Worm (Caenorhabditis elegans) whole organism, L2 larva: Measurements from ENCODE around the gene snr-5.

Experiments used
- snpc-4 ChIP-seq: fragments of 150-350 bp; optimal IDR thresholded peaks from 2 replicates; lab custom pipeline; 2014; ENCODE audit warnings: missing biosample characterization, missing genetic modification characterization
- ztf-1 ChIP-seq: fragments of 200-800 bp; sonication (Bioruptor generic); conservative IDR thresholded peaks from 2 replicates; pipeline ENCODE4 v1.3.6; 2022; ENCODE audit warnings: missing genetic modification characterization, missing compliant biosample characterization

- TF ChIP-seq ztf-1 (GFP tag; lab: Robert Waterston, UW) (no peak), snpc-4 (tag; lab: Kevin White, UChicago) (no peak)
Observed at ce11 chrIII:7855468-7855867, 6.4 kb upstream of the snr-5 start.
